Worm (Caenorhabditis elegans): ENCODE results near the gene T16A1.10.

The T16A1.10 gene

ce11 chrII:2099139-2099976, 7.5 kb upstream of the T16A1.10 start, which contains the start of gene math-42:
Gene math-42 (plus strand): TSS chrII:2099926.
- TF ChIP-seq B0310.2 (tag; optimal IDR thresholded peaks at IDR 0.05) (no peak), tra-4 (tag; optimal IDR thresholded peaks at IDR 0.05) (no peak)

- TF ChIP-seq sea-1 (GFP tag; conservative IDR thresholded peaks at IDR 0.05) (no peak), ama-1 (optimal IDR thresholded peaks at IDR 0.05) (no peak), hnd-1 (tag; optimal IDR thresholded peaks at IDR 0.05) (no peak), aly-1 (tag; optimal IDR thresholded peaks at IDR 0.05) (no peak), hmg-4 (GFP tag; optimal IDR thresholded peaks at IDR 0.05) (no peak), F13C5.2 (tag; optimal IDR thresholded peaks at IDR 0.05) (no peak), scrt-1 (GFP tag; IDR thresholded peaks at IDR 0.05) (no peak)
Measured at ce11 chrII:2094924-2095650, 3.2 kb upstream of the T16A1.10 start, which contains the start of gene T16A1.2. Gene T16A1.2 (plus strand): TSS chrII:2095600.

ce11 chrII:2093456-2093926, 1.6 kb upstream of the T16A1.10 start, which contains the start of gene fbxb-37:
Gene fbxb-37 (minus strand): TSS chrII:2093876.
- no peak for TF ChIP-seq tra-4 (tag; optimal IDR thresholded peaks at IDR 0.05)
- no peak for TF ChIP-seq ets-7 (tag; optimal IDR thresholded peaks at IDR 0.05)
- TF ChIP-seq ceh-36 (tag; optimal IDR thresholded peaks at IDR 0.05): no peak
- no peak for TF ChIP-seq ama-1 (optimal IDR thresholded peaks at IDR 0.05)
- no peak for TF ChIP-seq F13C5.2 (tag; optimal IDR thresholded peaks at IDR 0.05)
- TF ChIP-seq hmg-4 (GFP tag; optimal IDR thresholded peaks at IDR 0.05): no peak
- TF ChIP-seq tbx-37 (GFP tag; conservative IDR thresholded peaks at IDR 0.05): no peak
- no peak for TF ChIP-seq hmbx-1 (tag; optimal IDR thresholded peaks at IDR 0.05)
- no peak for TF ChIP-seq pes-1 (GFP tag; IDR thresholded peaks at IDR 0.05)
- TF ChIP-seq sea-1 (GFP tag; conservative IDR thresholded peaks at IDR 0.05): no peak
- no peak for TF ChIP-seq scrt-1 (GFP tag; IDR thresholded peaks at IDR 0.05)
- TF ChIP-seq B0310.2 (tag; optimal IDR thresholded peaks at IDR 0.05): no peak
- TF ChIP-seq aly-1 (tag; optimal IDR thresholded peaks at IDR 0.05): no peak
- no peak for TF ChIP-seq hnd-1 (tag; optimal IDR thresholded peaks at IDR 0.05)
- no peak for TF ChIP-seq tbx-11 (GFP tag; IDR thresholded peaks at IDR 0.05)
- TF ChIP-seq ceh-13 (GFP tag; optimal IDR thresholded peaks at IDR 0.05): no peak
- no peak for TF ChIP-seq flt-1 (GFP tag; IDR thresholded peaks at IDR 0.05)

ce11 chrII:2090605-2091004, 1.3 kb downstream of the T16A1.10 start, which contains the start of gene trpl-5:
Gene trpl-5 (minus strand): TSS chrII:2090636.
- TF ChIP-seq ama-1 (optimal IDR thresholded peaks at IDR 0.05) (no peak), B0310.2 (tag; optimal IDR thresholded peaks at IDR 0.05) (no peak), hmg-4 (GFP tag; optimal IDR thresholded peaks at IDR 0.05) (no peak), hnd-1 (tag; optimal IDR thresholded peaks at IDR 0.05) (no peak), pes-1 (GFP tag; IDR thresholded peaks at IDR 0.05) (no peak), tra-4 (tag; optimal IDR thresholded peaks at IDR 0.05) (no peak), ceh-36 (tag; optimal IDR thresholded peaks at IDR 0.05) (no peak), sea-1 (GFP tag; conservative IDR thresholded peaks at IDR 0.05) (no peak), ceh-13 (GFP tag; optimal IDR thresholded peaks at IDR 0.05) (no peak), ets-7 (tag; optimal IDR thresholded peaks at IDR 0.05) (no peak), flt-1 (GFP tag; IDR thresholded peaks at IDR 0.05) (no peak), aly-1 (tag; optimal IDR thresholded peaks at IDR 0.05) (no peak), scrt-1 (GFP tag; IDR thresholded peaks at IDR 0.05) (no peak), tbx-37 (GFP tag; conservative IDR thresholded peaks at IDR 0.05) (no peak), F13C5.2 (tag; optimal IDR thresholded peaks at IDR 0.05) (no peak), hmbx-1 (tag; optimal IDR thresholded peaks at IDR 0.05) (no peak)

ce11 chrII:2087206-2087605, 4.7 kb downstream of the T16A1.10 start:
- TF ChIP-seq ama-1 (optimal IDR thresholded peaks at IDR 0.05) (no peak), ceh-36 (tag; optimal IDR thresholded peaks at IDR 0.05) (no peak), tbx-37 (GFP tag; conservative IDR thresholded peaks at IDR 0.05) (no peak), pes-1 (GFP tag; IDR thresholded peaks at IDR 0.05) (no peak), tbx-11 (GFP tag; IDR thresholded peaks at IDR 0.05) (no peak), hmg-4 (GFP tag; optimal IDR thresholded peaks at IDR 0.05) (no peak), ets-7 (tag; optimal IDR thresholded peaks at IDR 0.05) (no peak), ceh-13 (GFP tag; optimal IDR thresholded peaks at IDR 0.05) (no peak), aly-1 (tag; optimal IDR thresholded peaks at IDR 0.05) (no peak), scrt-1 (GFP tag; IDR thresholded peaks at IDR 0.05) (no peak), flt-1 (GFP tag; IDR thresholded peaks at IDR 0.05) (no peak), F13C5.2 (tag; optimal IDR thresholded peaks at IDR 0.05) (no peak), sea-1 (GFP tag; conservative IDR thresholded peaks at IDR 0.05) (no peak), B0310.2 (tag; optimal IDR thresholded peaks at IDR 0.05) (no peak), hmbx-1 (tag; optimal IDR thresholded peaks at IDR 0.05) (no peak)

- TF ChIP-seq ets-7 (tag; optimal IDR thresholded peaks at IDR 0.05) (no peak), hmg-4 (GFP tag; optimal IDR thresholded peaks at IDR 0.05) (no peak), tbx-37 (GFP tag; conservative IDR thresholded peaks at IDR 0.05) (no peak), ceh-13 (GFP tag; optimal IDR thresholded peaks at IDR 0.05) (no peak), aly-1 (tag; optimal IDR thresholded peaks at IDR 0.05) (no peak), F13C5.2 (tag; optimal IDR thresholded peaks at IDR 0.05) (no peak), B0310.2 (tag; optimal IDR thresholded peaks at IDR 0.05) (no peak), scrt-1 (GFP tag; IDR thresholded peaks at IDR 0.05) (no peak), hmbx-1 (tag; optimal IDR thresholded peaks at IDR 0.05) (no peak), pes-1 (GFP tag; IDR thresholded peaks at IDR 0.05) (no peak), hnd-1 (tag; optimal IDR thresholded peaks at IDR 0.05) (no peak), flt-1 (GFP tag; IDR thresholded peaks at IDR 0.05) (no peak), ceh-36 (tag; optimal IDR thresholded peaks at IDR 0.05) (no peak), sea-1 (GFP tag; conservative IDR thresholded peaks at IDR 0.05) (no peak), tbx-11 (GFP tag; IDR thresholded peaks at IDR 0.05) (no peak), tra-4 (tag; optimal IDR thresholded peaks at IDR 0.05) (no peak), ama-1 (optimal IDR thresholded peaks at IDR 0.05) (no peak)
Measured at ce11 chrII:2083726-2084179, 8.1 kb downstream of the T16A1.10 start, which contains the start of the genes T16A1.5 and fbxc-49. Gene T16A1.5 (minus strand): TSS chrII:2083826. Gene fbxc-49 (plus strand): TSS chrII:2084129.
